Fruit fly (Drosophila melanogaster) whole organism, embryonic: Measurements from ENCODE around the gene CG43799.
A peak's percentile ranks its signal among the peaks of the same experiment; 100 is the strongest.

Source experiments
- Atf6 ChIP-seq: fragments of 200-800 bp; sonication (Bioruptor generic); IDR thresholded peaks from 2 replicates; pipeline ENCODE4 v1.3.6; 2022; ENCODE audit warnings: missing biosample characterization, missing genetic modification characterization
- C15 ChIP-seq: fragments of 200-800 bp; sonication (Bioruptor generic); IDR thresholded peaks from 3 replicates; pipeline ENCODE4 v1.3.6; 2022; ENCODE audit warnings: missing biosample characterization, missing genetic modification characterization
- CG10209 ChIP-seq: fragments of 200-800 bp; sonication (Bioruptor generic); optimal IDR thresholded peaks from 3 replicates; lab custom pipeline; 2017; ENCODE audit warnings: missing biosample characterization, mild to moderate bottlenecking, missing genetic modification characterization, missing genetic modification reagents
- CG10267 ChIP-seq: fragments of 200-800 bp; sonication (Bioruptor generic); optimal IDR thresholded peaks from 2 replicates; lab custom pipeline; 2018; ENCODE audit warnings: missing biosample characterization, mild to moderate bottlenecking, missing genetic modification characterization, moderate library complexity
- CG11093 ChIP-seq: fragments of 200-800 bp; sonication (Bioruptor generic); IDR thresholded peaks from 3 replicates; pipeline ENCODE4 v1.3.6; 2022; ENCODE audit warnings: missing biosample characterization, missing genetic modification characterization
- CG11247 ChIP-seq: fragments of 200-800 bp; sonication (Bioruptor generic); IDR thresholded peaks from 2 replicates; pipeline ENCODE4 v1.3.6; 2022; ENCODE audit warnings: missing biosample characterization, missing genetic modification characterization
- CG12236 ChIP-seq: fragments of 200-800 bp; sonication (Bioruptor generic); optimal IDR thresholded peaks from 2 replicates; lab custom pipeline; 2016; ENCODE audit warnings: missing biosample characterization, missing genetic modification characterization
- CG12659 ChIP-seq: fragments of 200-800 bp; sonication (Bioruptor generic); optimal IDR thresholded peaks from 3 replicates; lab custom pipeline; 2017; ENCODE audit warnings: mild to moderate bottlenecking, missing biosample characterization, missing genetic modification reagents, missing genetic modification characterization
- CG13894 ChIP-seq: fragments of 200-800 bp; sonication (Bioruptor generic); optimal IDR thresholded peaks from 3 replicates; lab custom pipeline; 2018; ENCODE audit warnings: missing biosample characterization, mild to moderate bottlenecking, missing genetic modification characterization, moderate library complexity
- CG16863 ChIP-seq: fragments of 200-800 bp; sonication (Bioruptor generic); optimal IDR thresholded peaks from 3 replicates; lab custom pipeline; 2016; ENCODE audit warnings: missing biosample characterization, missing genetic modification characterization
- CG17361 ChIP-seq: fragments of 200-800 bp; sonication (Bioruptor generic); IDR thresholded peaks from 3 replicates; pipeline ENCODE4 v1.3.6; 2022; ENCODE audit warnings: missing biosample characterization, missing genetic modification characterization
- CG18764 ChIP-seq: fragments of 200-800 bp; sonication (Bioruptor generic); optimal IDR thresholded peaks from 3 replicates; lab custom pipeline; 2016; ENCODE audit warnings: missing biosample characterization, missing genetic modification characterization
- CG2129 ChIP-seq: fragments of 200-800 bp; sonication (Bioruptor generic); IDR thresholded peaks from 2 replicates; pipeline ENCODE4 v1.3.6; 2022; ENCODE audit warnings: missing biosample characterization, missing genetic modification characterization; ENCODE audit not compliant: partially characterized antibody
- CG2712 ChIP-seq: fragments of 200-800 bp; optimal IDR thresholded peaks from 3 replicates; lab custom pipeline; 2019; ENCODE audit warnings: missing biosample characterization, mild to moderate bottlenecking, missing genetic modification characterization, moderate library complexity
- CG3163 ChIP-seq: fragments of 200-800 bp; sonication (Bioruptor generic); optimal IDR thresholded peaks from 3 replicates; lab custom pipeline; 2016; ENCODE audit warnings: missing biosample characterization, missing genetic modification characterization
- CG34224 ChIP-seq: fragments of 200-800 bp; sonication (Bioruptor generic); IDR thresholded peaks from 3 replicates; pipeline ENCODE4 v1.3.6; 2022; ENCODE audit warnings: missing biosample characterization, missing genetic modification characterization; ENCODE audit not compliant: partially characterized antibody
- CG4282 ChIP-seq: fragments of 200-800 bp; sonication (Bioruptor generic); optimal IDR thresholded peaks from 2 replicates; lab custom pipeline; 2016; ENCODE audit warnings: missing biosample characterization, missing genetic modification characterization
- CG4328 ChIP-seq: fragments of 200-800 bp; sonication (Bioruptor generic); optimal IDR thresholded peaks from 3 replicates; lab custom pipeline; 2017; ENCODE audit warnings: missing biosample characterization, missing genetic modification reagents, missing genetic modification characterization
- CG4360 ChIP-seq: fragments of 200-800 bp; sonication (Bioruptor generic); IDR thresholded peaks from 2 replicates; pipeline ENCODE4 v1.3.6; 2022; ENCODE audit warnings: missing biosample characterization, missing genetic modification characterization
- CG4424 ChIP-seq: fragments of 200-800 bp; sonication (Bioruptor generic); optimal IDR thresholded peaks from 3 replicates; lab custom pipeline; 2016; ENCODE audit warnings: missing biosample characterization, missing genetic modification characterization
- CG4707 ChIP-seq: fragments of 200-800 bp; sonication (Bioruptor generic); optimal IDR thresholded peaks from 2 replicates; lab custom pipeline; 2018; ENCODE audit warnings: missing biosample characterization, mild to moderate bottlenecking, missing genetic modification characterization, moderate library complexity
- CG6654 ChIP-seq: fragments of 200-800 bp; sonication (Bioruptor generic); optimal IDR thresholded peaks from 2 replicates; lab custom pipeline; 2017; ENCODE audit warnings: missing biosample characterization, mild to moderate bottlenecking, missing genetic modification characterization
- CG7357 ChIP-seq: fragments of 200-800 bp; sonication (Bioruptor generic); IDR thresholded peaks from 3 replicates; pipeline ENCODE4 v1.3.6; 2022; ENCODE audit warnings: missing biosample characterization, missing genetic modification characterization
- CG7786 ChIP-seq: fragments of 200-800 bp; sonication (Bioruptor generic); optimal IDR thresholded peaks from 2 replicates; lab custom pipeline; 2016; ENCODE audit warnings: missing biosample characterization, missing genetic modification characterization
- CG8281 ChIP-seq: fragments of 200-800 bp; sonication (Bioruptor generic); optimal IDR thresholded peaks from 2 replicates; lab custom pipeline; 2018; ENCODE audit warnings: missing biosample characterization, mild to moderate bottlenecking, missing genetic modification characterization, moderate library complexity
- CG9609 ChIP-seq: fragments of 200-800 bp; sonication (Bioruptor generic); optimal IDR thresholded peaks from 3 replicates; lab custom pipeline; 2016; ENCODE audit warnings: missing biosample characterization, missing genetic modification characterization
- Camta ChIP-seq: fragments of 200-800 bp; sonication (Bioruptor generic); optimal IDR thresholded peaks from 2 replicates; lab custom pipeline; 2016; ENCODE audit warnings: missing biosample characterization, missing genetic modification characterization
- D19A ChIP-seq: fragments of 200-800 bp; optimal IDR thresholded peaks from 3 replicates; lab custom pipeline; 2019; ENCODE audit warnings: missing biosample characterization, mild to moderate bottlenecking, missing genetic modification characterization, moderate library complexity
- Dip2 ChIP-seq: fragments of 200-800 bp; sonication (Bioruptor generic); IDR thresholded peaks from 2 replicates; pipeline ENCODE4 v1.3.6; 2022; ENCODE audit warnings: missing biosample characterization, missing genetic modification characterization
- E2f2 ChIP-seq: fragments of 200-800 bp; sonication (Bioruptor generic); IDR thresholded peaks from 2 replicates; pipeline ENCODE4 v1.3.6; 2022; ENCODE audit warnings: missing biosample characterization, missing genetic modification characterization
- Hr3 ChIP-seq: fragments of 200-800 bp; sonication (Bioruptor generic); optimal IDR thresholded peaks from 3 replicates; lab custom pipeline; 2016; ENCODE audit warnings: missing biosample characterization, missing genetic modification characterization
- Hsf ChIP-seq: fragments of 200-800 bp; sonication (Bioruptor generic); optimal IDR thresholded peaks from 3 replicates; lab custom pipeline; 2016; ENCODE audit warnings: missing biosample characterization, missing genetic modification characterization
- Kr ChIP-seq: fragments of 200-800 bp; sonication (Bioruptor generic); optimal IDR thresholded peaks from 2 replicates; lab custom pipeline; 2017; ENCODE audit warnings: missing biosample characterization, mild to moderate bottlenecking, missing genetic modification characterization
- MESR4 ChIP-seq: fragments of 200-800 bp; sonication (Bioruptor generic); optimal IDR thresholded peaks from 2 replicates; lab custom pipeline; 2018; ENCODE audit warnings: missing biosample characterization, mild to moderate bottlenecking, missing genetic modification characterization, moderate library complexity
- Mrtf ChIP-seq: fragments of 200-800 bp; sonication (Bioruptor generic); IDR thresholded peaks from 3 replicates; pipeline ENCODE4 v1.3.6; 2022; ENCODE audit warnings: missing biosample characterization, missing genetic modification characterization
- Opbp ChIP-seq: fragments of 200-800 bp; sonication (Bioruptor generic); IDR thresholded peaks from 3 replicates; pipeline ENCODE4 v1.3.6; 2022; ENCODE audit warnings: missing biosample characterization, missing genetic modification characterization; ENCODE audit not compliant: partially characterized antibody
- Scr ChIP-seq: fragments of 200-800 bp; sonication (Bioruptor generic); IDR thresholded peaks from 2 replicates; pipeline ENCODE4 v1.3.6; 2022; ENCODE audit warnings: missing biosample characterization, missing genetic modification characterization; ENCODE audit not compliant: partially characterized antibody
- Stat92E ChIP-seq, 3 experiments: fragments of >200 bp in 2 of 3; fragments of 200-800 bp in 1 of 3; sonication (Bioruptor generic) in 1 of 3; optimal IDR thresholded peaks; 2 replicates each; lab custom pipeline; 2017 to 2019; ENCODE audit warnings: missing biosample characterization in 3 of 3, missing genetic modification characterization in 3 of 3, mild to moderate bottlenecking in 1 of 3, moderate library complexity in 1 of 3
- Usf ChIP-seq: fragments of 200-800 bp; sonication (Bioruptor generic); optimal IDR thresholded peaks from 2 replicates; lab custom pipeline; 2017; ENCODE audit warnings: missing genotype, missing biosample characterization, missing genetic modification characterization
- bowl ChIP-seq: fragments of 200-800 bp; sonication (Bioruptor generic); IDR thresholded peaks from 2 replicates; pipeline ENCODE4 v1.3.6; 2022; ENCODE audit warnings: missing biosample characterization, missing genetic modification characterization
- btn ChIP-seq: fragments of 200-800 bp; sonication (Bioruptor generic); optimal IDR thresholded peaks from 2 replicates; lab custom pipeline; 2016; ENCODE audit warnings: missing biosample characterization, missing genetic modification characterization
- cad ChIP-seq: fragments of >200 bp; optimal IDR thresholded peaks from 2 replicates; lab custom pipeline; 2017; ENCODE audit warnings: missing biosample characterization, missing genetic modification characterization
- cwo ChIP-seq: fragments of 200-800 bp; sonication (Bioruptor generic); optimal IDR thresholded peaks from 3 replicates; lab custom pipeline; 2017; ENCODE audit warnings: missing biosample characterization, missing genetic modification characterization, mild to moderate bottlenecking, moderate library complexity, missing genetic modification reagents
- dpn ChIP-seq, 2 experiments: fragments of 200-800 bp; sonication (Bioruptor generic); optimal IDR thresholded peaks; 3 replicates each; lab custom pipeline; 2016; ENCODE audit warnings: missing biosample characterization in 2 of 2, missing genetic modification characterization in 2 of 2
- fd64A ChIP-seq: fragments of 200-800 bp; sonication (Bioruptor generic); optimal IDR thresholded peaks from 3 replicates; lab custom pipeline; 2018; ENCODE audit warnings: missing biosample characterization, mild to moderate bottlenecking, missing genetic modification characterization
- jumu ChIP-seq: fragments of 200-800 bp; sonication (Bioruptor generic); optimal IDR thresholded peaks from 3 replicates; lab custom pipeline; 2016; ENCODE audit warnings: missing biosample characterization, missing genetic modification characterization
- kah ChIP-seq: fragments of 200-800 bp; sonication (Bioruptor generic); optimal IDR thresholded peaks from 2 replicates; lab custom pipeline; 2018; ENCODE audit warnings: missing biosample characterization, mild to moderate bottlenecking, missing genetic modification characterization
- nerfin-1 ChIP-seq: fragments of 200-800 bp; sonication (Bioruptor generic); optimal IDR thresholded peaks from 3 replicates; lab custom pipeline; 2019; ENCODE audit warnings: missing biosample characterization, mild to moderate bottlenecking, missing genetic modification characterization, moderate library complexity
- nmo ChIP-seq: fragments of 200-800 bp; sonication (Bioruptor generic); optimal IDR thresholded peaks from 2 replicates; lab custom pipeline; 2018; ENCODE audit warnings: missing biosample characterization, mild to moderate bottlenecking, missing genetic modification characterization, moderate library complexity
- ranshi ChIP-seq: fragments of 200-800 bp; sonication (Bioruptor generic); IDR thresholded peaks from 2 replicates; pipeline ENCODE4 v1.3.6; 2022; ENCODE audit warnings: missing biosample characterization, missing genetic modification characterization
- scrt ChIP-seq: fragments of 200-800 bp; sonication (Bioruptor generic); optimal IDR thresholded peaks from 2 replicates; lab custom pipeline; 2018; ENCODE audit warnings: missing biosample characterization, mild to moderate bottlenecking, missing genetic modification characterization, moderate library complexity

The CG43799 gene

dm6 chr2L:7222829-7223272, 4.7 kb upstream of the CG43799 start, which contains the start of gene mEFG1 (continued):
- TF ChIP-seq CG11093 (GFP tag; lab: Robert Waterston, UW) (no peak), Atf6 (GFP tag; lab: Robert Waterston, UW) (no peak), MESR4 (GFP tag; lab: Kevin White, UChicago) (peak; percentile 35), CG6654 (GFP tag; lab: Kevin White, UChicago) (no peak), CG4282 (no peak), E2f2 (peak; percentile 76), Hr3 (GFP tag; lab: Kevin White, UChicago) (no peak), CG10267 (tag; lab: Kevin White, UChicago) (peak; percentile 49), CG34224 (GFP tag; lab: Robert Waterston, UW) (peak; percentile 79), kah (GFP tag; lab: Kevin White, UChicago) (no peak), CG9609 (GFP tag; lab: Kevin White, UChicago) (no peak), Usf (GFP tag; lab: Kevin White, UChicago) (no peak), Kr (GFP tag; lab: Kevin White, UChicago) (no peak), ranshi (GFP tag; lab: Robert Waterston, UW) (no peak), C15 (GFP tag; lab: Robert Waterston, UW) (no peak), CG4707 (GFP tag; lab: Kevin White, UChicago) (no peak), btn (no peak), CG10209 (GFP tag; lab: Kevin White, UChicago) (no peak), Hsf (no peak), CG18764 (GFP tag; lab: Kevin White, UChicago) (no peak), CG12659 (GFP tag; lab: Kevin White, UChicago) (peak; percentile 22), CG4360 (GFP tag; lab: Robert Waterston, UW) (no peak), CG7786 (GFP tag; lab: Kevin White, UChicago) (no peak), Scr (GFP tag; lab: Robert Waterston, UW) (peak; percentile 80), Camta (GFP tag; lab: Kevin White, UChicago) (no peak), CG8281 (no peak), CG13894 (peak; percentile 29), CG3163 (GFP tag; lab: Kevin White, UChicago) (no peak), CG16863 (GFP tag; lab: Kevin White, UChicago) (no peak), CG17361 (GFP tag; lab: Robert Waterston, UW) (no peak; the same call in 2 of the 3 replicates), CG12236 (GFP tag; lab: Kevin White, UChicago) (no peak), fd64A (GFP tag; lab: Kevin White, UChicago) (no peak), CG7357 (no peak), CG4328 (no peak), D19A (peak; percentile 8), cad (GFP tag; lab: Kevin White, UChicago) (no peak), nmo (no peak), Opbp (peak; percentile 84), Mrtf (GFP tag; lab: Robert Waterston, UW) (no peak), Dip2 (GFP tag; lab: Robert Waterston, UW) (no peak), CG4424 (GFP tag; lab: Kevin White, UChicago) (no peak), dpn (GFP tag; optimal IDR thresholded peaks at IDR 0.05; lab: Kevin White, UChicago) (no peak), scrt (no peak), CG2712 (peak; percentile 39), bowl (GFP tag; lab: Robert Waterston, UW) (no peak), Stat92E (GFP tag; optimal IDR thresholded peaks at IDR 0.05; lab: Kevin White, UChicago) (no peak), cwo (GFP tag; lab: Kevin White, UChicago) (no peak), CG2129 (GFP tag; lab: Robert Waterston, UW) (peak; percentile 43; the same call in 1 of the 2 replicates), nerfin-1 (tag; lab: Kevin White, UChicago) (peak; percentile 32), jumu (GFP tag; lab: Kevin White, UChicago) (no peak), CG11247 (GFP tag; lab: Robert Waterston, UW) (no peak)
